Fruit fly (Drosophila melanogaster) whole organism, prepupa: Measurements from ENCODE around the gene CG7900.

Experiments used
- CG11294 ChIP-seq: fragments of 200-800 bp; sonication (Bioruptor generic); IDR thresholded peaks from 2 replicates; pipeline ENCODE4 v1.3.6; 2022; ENCODE audit warnings: missing biosample characterization, missing genetic modification characterization
- CG16779 ChIP-seq: fragments of 200-800 bp; sonication (Bioruptor generic); optimal IDR thresholded peaks from 3 replicates; lab custom pipeline; 2017; ENCODE audit warnings: missing biosample characterization, mild to moderate bottlenecking, missing genetic modification characterization
- CG8119 ChIP-seq: fragments of 200-800 bp; sonication (Bioruptor generic); IDR thresholded peaks from 3 replicates; pipeline ENCODE4 v1.3.6; 2022; ENCODE audit warnings: missing biosample characterization, missing genetic modification characterization
- Ets21C ChIP-seq: fragments of 200-800 bp; sonication (Bioruptor generic); optimal IDR thresholded peaks from 3 replicates; lab custom pipeline; 2016; ENCODE audit warnings: missing biosample characterization, missing genetic modification characterization
- Gug ChIP-seq: fragments of 200-800 bp; sonication (Bioruptor generic); IDR thresholded peaks from 2 replicates; pipeline ENCODE4 v1.3.6; 2022; ENCODE audit warnings: missing biosample characterization, missing genetic modification characterization
- Hr39 ChIP-seq: fragments of 200-800 bp; sonication (Bioruptor generic); optimal IDR thresholded peaks from 2 replicates; lab custom pipeline; 2016; ENCODE audit warnings: missing biosample characterization, missing genetic modification characterization
- OdsH ChIP-seq: fragments of 200-800 bp; sonication (Bioruptor generic); optimal IDR thresholded peaks from 3 replicates; lab custom pipeline; 2016; ENCODE audit warnings: missing biosample characterization, missing genetic modification characterization
- Smox ChIP-seq: fragments of 200-800 bp; sonication (Bioruptor generic); optimal IDR thresholded peaks from 3 replicates; lab custom pipeline; 2016; ENCODE audit warnings: missing biosample characterization, missing genetic modification characterization
- cyc ChIP-seq: fragments of 200-800 bp; sonication (Bioruptor generic); optimal IDR thresholded peaks from 3 replicates; lab custom pipeline; 2016; ENCODE audit warnings: missing biosample characterization, missing genetic modification characterization
- fd59A ChIP-seq: fragments of 200-800 bp; sonication (Bioruptor generic); optimal IDR thresholded peaks from 2 replicates; lab custom pipeline; 2017; ENCODE audit warnings: missing biosample characterization, mild to moderate bottlenecking, missing genetic modification characterization, missing genetic modification reagents
- net ChIP-seq: fragments of 200-800 bp; sonication (Bioruptor generic); optimal IDR thresholded peaks from 3 replicates; lab custom pipeline; 2016; ENCODE audit warnings: missing biosample characterization, missing genetic modification characterization
- vri ChIP-seq: fragments of 200-800 bp; sonication (Bioruptor generic); optimal IDR thresholded peaks from 3 replicates; lab custom pipeline; 2016; ENCODE audit warnings: missing biosample characterization, mild to moderate bottlenecking, missing genetic modification characterization

DNA sequence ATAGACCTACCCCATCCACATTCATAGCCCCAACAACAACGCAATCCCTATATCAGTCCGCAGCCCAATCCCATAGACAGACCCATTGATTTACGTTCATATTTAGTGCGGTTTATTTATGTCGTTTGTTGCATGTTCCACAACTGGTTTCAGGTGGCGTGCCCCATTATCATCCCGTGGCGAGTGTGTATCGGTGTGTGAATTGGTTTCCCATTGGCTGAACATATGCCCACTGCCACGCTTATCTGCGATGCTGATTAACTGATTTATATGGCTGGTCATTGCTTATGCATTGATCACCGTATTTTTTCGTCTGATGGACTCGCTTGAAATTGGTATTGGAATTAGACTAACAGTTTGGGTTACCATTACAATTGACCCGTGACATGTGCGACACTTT is 51.8 kb downstream of the CG7900 start:
- no peak for TF ChIP-seq Hr39 (GFP tag; lab: Kevin White, UChicago)
- no peak for TF ChIP-seq CG8119
- no peak for TF ChIP-seq net (GFP tag; lab: Kevin White, UChicago)
- TF ChIP-seq vri, result no peak
- no peak for TF ChIP-seq CG11294
- no peak for TF ChIP-seq fd59A (GFP tag; lab: Kevin White, UChicago)
- no peak for TF ChIP-seq Ets21C (GFP tag; lab: Kevin White, UChicago)
- TF ChIP-seq CG16779, result no peak
- no peak for TF ChIP-seq cyc (GFP tag; lab: Kevin White, UChicago)
- no peak for TF ChIP-seq Smox
- TF ChIP-seq OdsH (GFP tag; lab: Kevin White, UChicago), result no peak
- no peak for TF ChIP-seq Gug
